Worm (Caenorhabditis elegans) whole organism, L2 larva: ENCODE results near the gene sri-62.

Experiments used
- egl-27 ChIP-seq: sonication (generic microtip); optimal IDR thresholded peaks from 3 replicates; lab custom pipeline; 2017; ENCODE audit warnings: missing biosample characterization, missing genetic modification reagents, missing genetic modification characterization
- elt-1 ChIP-seq: fragments of 150-350 bp; optimal IDR thresholded peaks from 2 replicates; lab custom pipeline; 2014; ENCODE audit warnings: missing biosample characterization, missing genetic modification characterization
- fos-1 ChIP-seq: fragments of 150-350 bp; optimal IDR thresholded peaks from 2 replicates; lab custom pipeline; 2014; ENCODE audit warnings: missing biosample characterization, missing genetic modification characterization
- lin-11 ChIP-seq: fragments of 150-350 bp; sonication (generic microtip); optimal IDR thresholded peaks from 2 replicates; lab custom pipeline; 2014; ENCODE audit warnings: missing biosample characterization, missing genetic modification characterization, inconsistent platforms, mixed read lengths
- lsy-2 ChIP-seq, 2 experiments: fragments of 150-350 bp in 1 of 2; sonication (generic microtip) in 1 of 2; optimal IDR thresholded peaks; 2 replicates each; lab custom pipeline; 2014 to 2017; ENCODE audit warnings: missing biosample characterization in 2 of 2, missing genetic modification characterization in 2 of 2
- snpc-4 ChIP-seq: fragments of 150-350 bp; optimal IDR thresholded peaks from 2 replicates; lab custom pipeline; 2014; ENCODE audit warnings: missing biosample characterization, missing genetic modification characterization

- TF ChIP-seq elt-1 (tag; lab: Kevin White, UChicago) (no peak), egl-27 (tag; lab: Kevin White, UChicago) (no peak), fos-1 (no peak), lsy-2 (tag; optimal IDR thresholded peaks at IDR 0.05; lab: Kevin White, UChicago) (peak in 1 of 2 experiments; percentile 28), snpc-4 (tag; lab: Kevin White, UChicago) (no peak), lin-11 (no peak)
Measured at ce11 chrII:2686985-2687675, 11.1 kb downstream of the sri-62 start, which contains the start of the genes sup-9 and nspf-1.
